Fruit fly (Drosophila melanogaster): ENCODE results near the gene Sfmbt.

dm6 chr2L:13195822-13196221, 19.2 kb upstream of the Sfmbt start:
- TF ChIP-seq lbe (GFP tag; optimal IDR thresholded peaks at IDR 0.05): no peak
- no peak for TF ChIP-seq prd (optimal IDR thresholded peaks at IDR 0.05)
- TF ChIP-seq prd (GFP tag; IDR thresholded peaks at IDR 0.05): no peak
- no peak for TF ChIP-seq ham (GFP tag; IDR thresholded peaks at IDR 0.05)
- no peak for TF ChIP-seq zfh1 (GFP tag; IDR thresholded peaks at IDR 0.05)
- no peak for TF ChIP-seq fd102C (GFP tag; optimal IDR thresholded peaks at IDR 0.05)
- TF ChIP-seq CG17328 (GFP tag; IDR thresholded peaks at IDR 0.05): no peak
- no peak for TF ChIP-seq CG7556 (GFP tag; optimal IDR thresholded peaks at IDR 0.05)
